Worm (Caenorhabditis elegans) whole organism, L1 larva: Measurements from ENCODE around the gene lipl-4.

Experiments used
- F16B12.6 ChIP-seq: fragments of 150-350 bp; optimal IDR thresholded peaks from 2 replicates; lab custom pipeline; 2014; ENCODE audit warnings: missing biosample characterization, missing genetic modification characterization
- aly-2 ChIP-seq: fragments of 150-350 bp; optimal IDR thresholded peaks from 2 replicates; lab custom pipeline; 2014; ENCODE audit warnings: missing biosample characterization, missing genetic modification characterization
- ama-1 ChIP-seq: fragments of 150-350 bp; optimal IDR thresholded peaks from 2 replicates; lab custom pipeline; 2014
- ceh-63 ChIP-seq: fragments of 200-800 bp; sonication (Bioruptor generic); optimal IDR thresholded peaks from 2 replicates; lab custom pipeline; 2018; ENCODE audit warnings: mild to moderate bottlenecking, missing genetic modification characterization, missing compliant biosample characterization
- ces-1 ChIP-seq: fragments of 150-350 bp; optimal IDR thresholded peaks from 2 replicates; lab custom pipeline; 2014; ENCODE audit warnings: missing biosample characterization, missing genetic modification reagents, missing genetic modification characterization
- dpl-1 ChIP-seq, 3 experiments: fragments of 150-350 bp in 2 of 3; sonication (generic microtip) in 1 of 3; optimal IDR thresholded peaks; 2 replicates each; lab custom pipeline; 2014 to 2017; ENCODE audit warnings: missing biosample characterization in 3 of 3, missing genetic modification characterization in 3 of 3, missing genetic modification reagents in 3 of 3
- elt-2 ChIP-seq: sonication (generic microtip); optimal IDR thresholded peaks from 2 replicates; lab custom pipeline; 2016; ENCODE audit warnings: missing genetic modification characterization, mild to moderate bottlenecking, inconsistent platforms, missing compliant biosample characterization, missing genetic modification reagents
- elt-3 ChIP-seq, 6 experiments: fragments of 150-350 bp in 1 of 6; sonication (generic microtip); optimal IDR thresholded peaks; 2 replicates each; lab custom pipeline; 2017 to 2018; ENCODE audit warnings: missing biosample characterization in 6 of 6, missing genetic modification characterization in 6 of 6, inconsistent platforms in 1 of 6
- nhr-12 ChIP-seq: sonication (generic microtip); optimal IDR thresholded peaks from 2 replicates; lab custom pipeline; 2017; ENCODE audit warnings: missing biosample characterization, missing genetic modification characterization
- unc-62 ChIP-seq: fragments of 150-350 bp; optimal IDR thresholded peaks from 2 replicates; lab custom pipeline; 2014; ENCODE audit warnings: missing biosample characterization, missing genetic modification reagents, missing genetic modification characterization

- TF ChIP-seq elt-3 (tag; optimal IDR thresholded peaks at IDR 0.05; lab: Kevin White, UChicago), result no peak
- no peak for TF ChIP-seq dpl-1 (GFP tag; optimal IDR thresholded peaks at IDR 0.05; lab: Kevin White, UChicago)
- TF ChIP-seq elt-2 (tag; lab: Kevin White, UChicago), result no peak
- no peak for TF ChIP-seq aly-2 (tag; lab: Kevin White, UChicago)
- no peak for TF ChIP-seq ceh-63 (GFP tag; lab: Kevin White, UChicago)
- no peak for TF ChIP-seq unc-62 (GFP tag; lab: Kevin White, UChicago)
- TF ChIP-seq nhr-12 (tag; lab: Kevin White, UChicago), result no peak
- TF ChIP-seq ces-1 (GFP tag; lab: Kevin White, UChicago), result no peak
- TF ChIP-seq F16B12.6 (tag; lab: Kevin White, UChicago), result no peak
- no peak for TF ChIP-seq ama-1 (lab: Kevin White, UChicago)
Observed at ce11 chrV:6520385-6521080, 29.4 kb upstream of the lipl-4 start, which contains the start of the genes F46E10.2 and F46E10.18.
